Worm (Caenorhabditis elegans): ENCODE data around the gene dnc-1.

- TF ChIP-seq ama-1 (optimal IDR thresholded peaks at IDR 0.05), result no peak
- no peak for TF ChIP-seq tbx-11 (GFP tag; IDR thresholded peaks at IDR 0.05)
- TF ChIP-seq tra-4 (tag; optimal IDR thresholded peaks at IDR 0.05), result no peak
- TF ChIP-seq hmbx-1 (tag; optimal IDR thresholded peaks at IDR 0.05), result no peak
- no peak for TF ChIP-seq scrt-1 (GFP tag; IDR thresholded peaks at IDR 0.05)
- no peak for TF ChIP-seq F13C5.2 (tag; optimal IDR thresholded peaks at IDR 0.05)
- TF ChIP-seq B0310.2 (tag; optimal IDR thresholded peaks at IDR 0.05), result no peak
- no peak for TF ChIP-seq tbx-37 (GFP tag; conservative IDR thresholded peaks at IDR 0.05)
- TF ChIP-seq hmg-4 (GFP tag; optimal IDR thresholded peaks at IDR 0.05), result no peak
- TF ChIP-seq ceh-36 (tag; optimal IDR thresholded peaks at IDR 0.05), result no peak
Measured at ce11 chrIV:10899091-10899490, 33.9 kb downstream of the dnc-1 start, which contains the start of the genes F13E9.9 and F13E9.19.
